Worm (Caenorhabditis elegans) whole organism, L3 larva: ENCODE data around the gene hlh-6.

Experiments used
- R02D3.7 ChIP-seq: fragments of 150-350 bp; optimal IDR thresholded peaks from 2 replicates; lab custom pipeline; 2014; ENCODE audit warnings: missing biosample characterization, missing genetic modification characterization
- aly-2 ChIP-seq: fragments of 150-350 bp; optimal IDR thresholded peaks from 2 replicates; lab custom pipeline; 2014; ENCODE audit warnings: missing biosample characterization, missing genetic modification characterization
- ceh-16 ChIP-seq: sonication (generic microtip); optimal IDR thresholded peaks from 2 replicates; lab custom pipeline; 2017; ENCODE audit warnings: missing biosample characterization, missing genetic modification characterization
- ceh-28 ChIP-seq: fragments of 150-350 bp; optimal IDR thresholded peaks from 2 replicates; lab custom pipeline; 2014; ENCODE audit warnings: missing biosample characterization, missing genetic modification reagents, missing genetic modification characterization
- ceh-82 ChIP-seq: fragments of 150-350 bp; optimal IDR thresholded peaks from 2 replicates; lab custom pipeline; 2014; ENCODE audit warnings: missing biosample characterization, missing genetic modification characterization
- ceh-9 ChIP-seq: sonication (generic microtip); optimal IDR thresholded peaks from 2 replicates; lab custom pipeline; 2018; ENCODE audit warnings: missing biosample characterization, missing genetic modification characterization
- daf-12 ChIP-seq: fragments of 150-350 bp; optimal IDR thresholded peaks from 2 replicates; lab custom pipeline; 2014; ENCODE audit warnings: missing biosample characterization, missing genetic modification reagents, missing genetic modification characterization
- egl-27 ChIP-seq: sonication (generic microtip); optimal IDR thresholded peaks from 4 replicates; lab custom pipeline; 2017; ENCODE audit warnings: missing biosample characterization, missing genetic modification reagents, missing genetic modification characterization
- egl-5 ChIP-seq: fragments of 150-350 bp; optimal IDR thresholded peaks from 2 replicates; lab custom pipeline; 2017; ENCODE audit warnings: missing biosample characterization, missing genetic modification reagents, missing genetic modification characterization, inconsistent platforms
- elt-2 ChIP-seq: sonication (generic microtip); optimal IDR thresholded peaks from 2 replicates; lab custom pipeline; 2016; ENCODE audit warnings: missing genetic modification reagents, mild to moderate bottlenecking, missing genetic modification characterization, missing compliant biosample characterization
- elt-3 ChIP-seq, 3 experiments: fragments of 150-350 bp in 1 of 3; sonication (generic microtip) in 2 of 3; optimal IDR thresholded peaks; 2 replicates in 2 of 3; 4 replicates in 1 of 3; lab custom pipeline; 2014 to 2017; ENCODE audit warnings: missing biosample characterization in 3 of 3, missing genetic modification characterization in 3 of 3
- eor-1 ChIP-seq, 2 experiments: fragments of 150-350 bp; optimal IDR thresholded peaks; 2 replicates each; lab custom pipeline; 2014 to 2018; ENCODE audit warnings: missing biosample characterization in 2 of 2, missing genetic modification characterization in 2 of 2
- fos-1 ChIP-seq: fragments of 150-350 bp; optimal IDR thresholded peaks from 2 replicates; lab custom pipeline; 2014; ENCODE audit warnings: missing biosample characterization, missing genetic modification characterization
- jun-1 ChIP-seq: fragments of 150-350 bp; optimal IDR thresholded peaks from 2 replicates; lab custom pipeline; 2014; ENCODE audit warnings: missing biosample characterization, missing genetic modification reagents, missing genetic modification characterization
- lin-15B ChIP-seq: fragments of 150-350 bp; optimal IDR thresholded peaks from 2 replicates; lab custom pipeline; 2014; ENCODE audit warnings: missing biosample characterization, missing genetic modification characterization
- lin-39 ChIP-seq: fragments of 150-350 bp; optimal IDR thresholded peaks from 2 replicates; lab custom pipeline; 2018; ENCODE audit warnings: missing biosample characterization, missing genetic modification reagents, missing genetic modification characterization
- lsy-12 ChIP-seq: sonication (generic microtip); optimal IDR thresholded peaks from 2 replicates; lab custom pipeline; 2016; ENCODE audit warnings: mild to moderate bottlenecking, missing genetic modification characterization, missing compliant biosample characterization
- mdl-1 ChIP-seq: fragments of 150-350 bp; optimal IDR thresholded peaks from 2 replicates; lab custom pipeline; 2014; ENCODE audit warnings: missing biosample characterization, missing genetic modification characterization
- mml-1 ChIP-seq: fragments of 150-350 bp; sonication (generic microtip); optimal IDR thresholded peaks from 3 replicates; lab custom pipeline; 2014; ENCODE audit warnings: missing biosample characterization, missing genetic modification characterization
- nfya-1 ChIP-seq: sonication (generic microtip); optimal IDR thresholded peaks from 2 replicates; lab custom pipeline; 2017; ENCODE audit warnings: missing genetic modification characterization, mild to moderate bottlenecking, missing compliant biosample characterization, antibody characterized with exemption, moderate library complexity; ENCODE audit not compliant: insufficient read depth
- nhr-11 ChIP-seq: fragments of 150-350 bp; optimal IDR thresholded peaks from 2 replicates; lab custom pipeline; 2014; ENCODE audit warnings: missing biosample characterization, missing genetic modification characterization
- nhr-237 ChIP-seq: fragments of 150-350 bp; optimal IDR thresholded peaks from 2 replicates; lab custom pipeline; 2014; ENCODE audit warnings: missing biosample characterization, missing genetic modification characterization
- nhr-25 ChIP-seq: sonication (generic microtip); optimal IDR thresholded peaks from 2 replicates; lab custom pipeline; 2017; ENCODE audit warnings: missing biosample characterization, missing genetic modification characterization
- nhr-28 ChIP-seq: fragments of 150-350 bp; optimal IDR thresholded peaks from 2 replicates; lab custom pipeline; 2014; ENCODE audit warnings: missing biosample characterization, missing genetic modification characterization
- nhr-67 ChIP-seq: fragments of 150-350 bp; optimal IDR thresholded peaks from 2 replicates; lab custom pipeline; 2014; ENCODE audit warnings: missing biosample characterization, missing genetic modification characterization
- nhr-76 ChIP-seq: fragments of 150-350 bp; sonication (generic microtip); optimal IDR thresholded peaks from 5 replicates; lab custom pipeline; 2014; ENCODE audit warnings: missing biosample characterization, missing genetic modification characterization
- pha-4 ChIP-seq: fragments of 150-350 bp; optimal IDR thresholded peaks from 2 replicates; lab custom pipeline; 2014; ENCODE audit warnings: missing biosample characterization, missing genetic modification reagents, missing genetic modification characterization
- pqm-1 ChIP-seq: fragments of 150-350 bp; optimal IDR thresholded peaks from 2 replicates; lab custom pipeline; 2017; ENCODE audit warnings: missing biosample characterization, missing genetic modification characterization, inconsistent platforms
- snpc-4 ChIP-seq: fragments of 150-350 bp; optimal IDR thresholded peaks from 2 replicates; lab custom pipeline; 2014; ENCODE audit warnings: missing biosample characterization, missing genetic modification characterization
- tbx-2 ChIP-seq: sonication (generic microtip); optimal IDR thresholded peaks from 2 replicates; lab custom pipeline; 2016; ENCODE audit warnings: mild to moderate bottlenecking, missing genetic modification characterization, missing compliant biosample characterization
- unc-39 ChIP-seq: sonication (generic microtip); optimal IDR thresholded peaks from 4 replicates; lab custom pipeline; 2017; ENCODE audit warnings: missing biosample characterization, missing genetic modification characterization
- unc-62 ChIP-seq: fragments of 150-350 bp; sonication (generic microtip); optimal IDR thresholded peaks from 4 replicates; lab custom pipeline; 2014; ENCODE audit warnings: missing biosample characterization, missing genetic modification reagents, missing genetic modification characterization
- zag-1 ChIP-seq: fragments of 150-350 bp; optimal IDR thresholded peaks from 2 replicates; lab custom pipeline; 2014; ENCODE audit warnings: missing biosample characterization, missing genetic modification characterization
- ztf-11 ChIP-seq: fragments of 150-350 bp; optimal IDR thresholded peaks from 2 replicates; lab custom pipeline; 2014; ENCODE audit warnings: missing biosample characterization, missing genetic modification characterization
- ztf-4 ChIP-seq: fragments of 150-350 bp; optimal IDR thresholded peaks from 2 replicates; lab custom pipeline; 2014; ENCODE audit warnings: missing biosample characterization, missing genetic modification characterization

The hlh-6 gene

DNA sequence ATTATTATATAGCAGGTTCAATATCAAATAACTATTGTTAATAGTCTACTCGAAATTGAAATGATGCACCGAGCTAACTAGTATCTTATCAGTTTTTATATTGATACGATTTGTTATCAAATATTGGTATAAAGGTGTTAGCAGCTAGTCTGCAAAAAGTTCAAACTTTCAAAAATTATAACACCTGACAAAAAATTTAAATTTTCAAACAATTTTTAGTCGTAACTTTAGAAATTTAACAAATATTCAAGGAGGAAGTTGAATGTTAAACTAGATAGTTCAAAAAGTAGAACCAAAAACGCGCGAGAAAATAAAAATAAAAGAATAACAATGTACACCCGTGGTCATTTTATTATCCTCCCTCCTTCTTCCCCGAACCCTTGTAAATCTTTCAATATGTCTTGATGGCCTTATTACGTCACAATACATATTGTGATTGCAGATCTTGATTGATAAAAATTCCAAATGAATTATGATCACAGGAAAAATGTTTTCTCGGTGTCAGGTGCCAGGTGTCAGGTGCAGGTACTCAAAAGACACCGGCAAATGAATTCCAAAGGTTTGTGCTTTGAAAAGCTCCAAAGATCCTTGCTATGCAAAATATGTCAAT is 41.0 kb upstream of the hlh-6 start, which contains the start of gene ZK1307.1:
Gene ZK1307.1, minus strand, starts transcription at position 51 of the 610 bp plus-strand sequence.
- TF ChIP-seq pqm-1 (tag; lab: Kevin White, UChicago) (peak; percentile 13), elt-2 (peak; percentile 17), egl-5 (no peak), fos-1 (tag; lab: Kevin White, UChicago) (no peak)

DNA sequence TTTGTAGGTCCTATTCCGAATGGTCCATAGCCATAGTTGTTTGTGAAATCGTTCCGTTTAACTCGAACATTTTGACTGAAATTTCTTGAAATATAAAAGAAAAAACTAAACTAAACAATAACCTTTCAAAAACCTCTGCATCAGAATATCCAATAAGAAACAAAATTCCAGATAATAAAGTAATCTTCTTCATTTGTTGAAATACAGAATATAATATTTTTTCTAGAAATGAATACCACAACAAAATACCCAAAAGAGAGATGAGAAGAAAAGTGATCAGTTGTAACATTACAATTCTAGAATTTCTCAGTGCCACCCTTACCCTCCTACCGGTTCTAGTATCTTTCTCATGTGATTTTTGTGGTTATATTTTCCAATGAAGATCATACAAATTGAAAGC is 39.1 kb upstream of the hlh-6 start, which contains the start of gene ZK1307.2:
Gene ZK1307.2, minus strand, starts transcription at position 274 of the 400 bp plus-strand sequence.
- no peak for TF ChIP-seq lin-15B (tag; lab: Kevin White, UChicago)
- TF ChIP-seq nhr-28 (tag; lab: Kevin White, UChicago) = no peak
- no peak for TF ChIP-seq snpc-4 (tag; lab: Kevin White, UChicago)
- TF ChIP-seq ztf-4 (tag; lab: Kevin White, UChicago) = no peak
- TF ChIP-seq unc-62 (GFP tag; lab: Kevin White, UChicago) = no peak
- no peak for TF ChIP-seq ceh-16 (tag; lab: Kevin White, UChicago)
- no peak for TF ChIP-seq mdl-1
- TF ChIP-seq nfya-1 (tag; lab: Kevin White, UChicago) = no peak
- no peak for TF ChIP-seq egl-27 (tag; lab: Kevin White, UChicago)
- no peak for TF ChIP-seq daf-12 (tag; lab: Kevin White, UChicago)
- TF ChIP-seq mml-1 (tag; lab: Kevin White, UChicago) = no peak
- TF ChIP-seq ceh-9 = no peak
- no peak for TF ChIP-seq nhr-11 (tag; lab: Kevin White, UChicago)
- TF ChIP-seq nhr-25 = no peak
- TF ChIP-seq ceh-82 = no peak
- TF ChIP-seq egl-5 = no peak

DNA sequence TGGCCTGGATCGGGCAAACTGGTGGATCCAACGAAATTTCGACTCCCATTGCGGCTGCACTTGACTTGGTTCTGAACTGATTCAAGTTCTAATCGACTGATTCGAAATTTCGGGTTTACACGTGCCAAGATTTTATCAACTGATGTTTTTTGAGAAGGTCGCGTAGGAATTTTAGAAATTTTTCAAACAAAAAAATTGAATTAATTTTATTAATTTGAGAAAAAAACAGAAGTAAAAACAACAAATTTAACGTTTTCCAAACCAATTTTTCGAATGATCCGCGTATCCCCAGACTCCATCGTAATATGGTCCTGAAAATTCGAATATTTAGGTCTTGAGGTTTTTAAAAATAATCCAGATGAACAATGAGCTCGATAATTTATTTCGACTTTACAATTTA is 38.3 kb upstream of the hlh-6 start, which contains the start of gene ZK1307.3:
Gene ZK1307.3, minus strand, starts transcription at position 101 of the 400 bp plus-strand sequence.
- TF ChIP-seq R02D3.7 (no peak), elt-2 (no peak), aly-2 (tag; lab: Kevin White, UChicago) (no peak), eor-1 (tag; optimal IDR thresholded peaks at IDR 0.05; lab: Kevin White, UChicago) (no peak), nhr-28 (tag; lab: Kevin White, UChicago) (no peak), mml-1 (tag; lab: Kevin White, UChicago) (no peak), nhr-237 (tag; lab: Kevin White, UChicago) (no peak), ceh-28 (tag; lab: Kevin White, UChicago) (no peak), unc-39 (tag; lab: Kevin White, UChicago) (no peak), zag-1 (tag; lab: Kevin White, UChicago) (no peak), mdl-1 (no peak), lsy-12 (tag; lab: Kevin White, UChicago) (no peak), lin-39 (tag; lab: Kevin White, UChicago) (no peak), nhr-25 (no peak), nfya-1 (tag; lab: Kevin White, UChicago) (no peak), fos-1 (tag; lab: Kevin White, UChicago) (no peak), lin-15B (tag; lab: Kevin White, UChicago) (no peak), nhr-67 (no peak)

DNA sequence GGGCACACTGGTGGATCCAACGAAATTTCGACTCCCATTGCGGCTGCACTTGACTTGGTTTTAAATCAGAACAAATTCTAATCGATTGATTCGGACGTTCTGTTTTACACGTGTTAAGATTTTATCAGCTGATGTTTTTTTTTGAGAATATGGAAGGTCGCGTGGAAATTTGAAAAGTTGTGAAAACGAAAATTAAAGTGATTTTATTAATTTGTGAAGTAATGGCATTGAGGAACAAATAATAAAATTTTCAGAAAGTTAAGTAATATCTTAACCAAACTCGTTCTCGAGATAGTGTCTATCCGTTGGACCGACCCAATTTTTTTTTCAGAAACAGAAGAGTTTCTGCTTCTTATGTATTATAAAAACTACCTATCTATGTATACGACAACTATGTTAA is 37.1 kb upstream of the hlh-6 start, which contains the start of gene ZK1307.4:
Gene ZK1307.4, minus strand, starts transcription at position 101 of the 400 bp plus-strand sequence.
- TF ChIP-seq mdl-1 = no peak
- no peak for TF ChIP-seq elt-3 (tag; optimal IDR thresholded peaks at IDR 0.05; lab: Kevin White, UChicago)
- TF ChIP-seq lsy-12 (tag; lab: Kevin White, UChicago) = no peak
- TF ChIP-seq nhr-76 (tag; lab: Kevin White, UChicago) = no peak
- TF ChIP-seq jun-1 (tag; lab: Kevin White, UChicago) = no peak
- TF ChIP-seq ztf-11 (tag; lab: Kevin White, UChicago) = no peak
- TF ChIP-seq tbx-2 = no peak
- TF ChIP-seq egl-27 (tag; lab: Kevin White, UChicago) = no peak
- no peak for TF ChIP-seq pha-4 (tag; lab: Kevin White, UChicago)
